Worm (Caenorhabditis elegans) whole organism, L4 larva: Measurements from ENCODE around the gene unc-5.

Experiments
- D1046.2 ChIP-seq: fragments of 200-800 bp; sonication (Bioruptor generic); IDR thresholded peaks from 2 replicates; pipeline ENCODE4 v1.3.6; 2022; ENCODE audit warnings: missing genetic modification characterization, missing compliant biosample characterization
- F10B5.3 ChIP-seq: sonication (generic microtip); optimal IDR thresholded peaks from 2 replicates; lab custom pipeline; 2016; ENCODE audit warnings: mild to moderate bottlenecking, missing genetic modification characterization, missing compliant biosample characterization
- F37D6.2 ChIP-seq: sonication (generic microtip); optimal IDR thresholded peaks from 2 replicates; lab custom pipeline; 2016; ENCODE audit warnings: mild to moderate bottlenecking, missing genetic modification characterization, missing compliant biosample characterization
- F49E8.2 ChIP-seq: sonication (generic microtip); optimal IDR thresholded peaks from 2 replicates; lab custom pipeline; 2016; ENCODE audit warnings: missing compliant biosample characterization, mild to moderate bottlenecking, missing genetic modification characterization, borderline replicate concordance
- T26A8.4 ChIP-seq: fragments of 200-800 bp; sonication (Bioruptor generic); IDR thresholded peaks from 2 replicates; pipeline ENCODE4 v1.3.6; 2022; ENCODE audit warnings: missing genetic modification characterization, missing compliant biosample characterization
- Y48G9A.11 ChIP-seq: fragments of 200-800 bp; sonication (Bioruptor generic); IDR thresholded peaks from 2 replicates; pipeline ENCODE4 v1.3.6; 2022; ENCODE audit warnings: missing genetic modification reagents, missing genetic modification characterization, missing compliant biosample characterization
- Y5F2A.4 ChIP-seq: fragments of 200-800 bp; sonication (Bioruptor generic); optimal IDR thresholded peaks from 2 replicates; lab custom pipeline; 2018; ENCODE audit warnings: mild to moderate bottlenecking, missing genetic modification characterization, missing compliant biosample characterization
- ZK546.5 ChIP-seq, 2 experiments: sonication (generic microtip); optimal IDR thresholded peaks; 2 replicates each; lab custom pipeline; 2017; ENCODE audit warnings: missing biosample characterization in 2 of 2, missing genetic modification characterization in 2 of 2
- aha-1 ChIP-seq: fragments of 150-350 bp; peaks from one replicate; lab custom pipeline; 2014; ENCODE audit warnings: missing biosample characterization, missing genetic modification characterization
- ama-1 ChIP-seq: fragments of 150-350 bp; optimal IDR thresholded peaks from 2 replicates; lab custom pipeline; 2014; ENCODE audit warnings: inconsistent platforms, mixed read lengths
- arid-1 ChIP-seq: fragments of 200-800 bp; sonication (Bioruptor generic); conservative IDR thresholded peaks from 2 replicates; pipeline ENCODE4 v1.3.6; 2022; ENCODE audit warnings: missing genetic modification reagents, missing genetic modification characterization, missing compliant biosample characterization
- ceh-28 ChIP-seq: fragments of 150-350 bp; optimal IDR thresholded peaks from 2 replicates; lab custom pipeline; 2014; ENCODE audit warnings: missing biosample characterization, missing genetic modification reagents, missing genetic modification characterization
- ctbp-1 ChIP-seq: fragments of 200-800 bp; sonication (Bioruptor generic); IDR thresholded peaks from 2 replicates; pipeline ENCODE4 v1.3.6; 2022; ENCODE audit warnings: missing genetic modification reagents, missing genetic modification characterization, missing compliant biosample characterization
- daf-12 ChIP-seq: fragments of 150-350 bp; optimal IDR thresholded peaks from 2 replicates; lab custom pipeline; 2014; ENCODE audit warnings: missing biosample characterization, missing genetic modification reagents, missing genetic modification characterization
- daf-16 ChIP-seq, 3 experiments: sonication (generic microtip); optimal IDR thresholded peaks; 2 replicates each; lab custom pipeline; 2016 to 2017; ENCODE audit warnings: missing genetic modification characterization in 3 of 3, missing genetic modification reagents in 3 of 3, mild to moderate bottlenecking in 2 of 3, missing compliant biosample characterization in 2 of 3, missing biosample characterization in 1 of 3, moderate library complexity in 1 of 3
- daf-8 ChIP-seq: fragments of 200-800 bp; sonication (Bioruptor generic); IDR thresholded peaks from 2 replicates; pipeline ENCODE4 v1.3.6; 2022; ENCODE audit warnings: missing genetic modification characterization, missing compliant biosample characterization
- dmd-6 ChIP-seq: fragments of 200-800 bp; sonication (Bioruptor generic); IDR thresholded peaks from 2 replicates; pipeline ENCODE4 v1.3.6; 2022; ENCODE audit warnings: missing genetic modification reagents, missing genetic modification characterization, missing compliant biosample characterization
- dmd-9 ChIP-seq: fragments of 200-800 bp; sonication (Bioruptor generic); IDR thresholded peaks from 2 replicates; pipeline ENCODE4 v1.3.6; 2022; ENCODE audit warnings: missing genetic modification reagents, missing genetic modification characterization, missing compliant biosample characterization
- egl-27 ChIP-seq: sonication (generic microtip); optimal IDR thresholded peaks from 3 replicates; lab custom pipeline; 2017; ENCODE audit warnings: missing biosample characterization, missing genetic modification reagents, missing genetic modification characterization
- egl-43 ChIP-seq: fragments of 200-800 bp; sonication (Bioruptor generic); IDR thresholded peaks from 2 replicates; pipeline ENCODE4 v1.3.6; 2022; ENCODE audit warnings: missing genetic modification reagents, missing genetic modification characterization, missing compliant biosample characterization
- hlh-11 ChIP-seq: fragments of 200-800 bp; sonication (Bioruptor generic); optimal IDR thresholded peaks from 2 replicates; lab custom pipeline; 2018; ENCODE audit warnings: mild to moderate bottlenecking, missing genetic modification characterization, missing compliant biosample characterization
- hlh-30 ChIP-seq: sonication (generic microtip); optimal IDR thresholded peaks from 2 replicates; lab custom pipeline; 2017; ENCODE audit warnings: antibody characterized with exemption, mild to moderate bottlenecking, missing genetic modification characterization, missing compliant biosample characterization; ENCODE audit not compliant: insufficient read depth
- hmg-1.1 ChIP-seq: fragments of 200-800 bp; sonication (Bioruptor generic); IDR thresholded peaks from 2 replicates; pipeline ENCODE4 v1.3.6; 2022; ENCODE audit warnings: missing genetic modification reagents, missing genetic modification characterization, missing compliant biosample characterization
- jun-1 ChIP-seq: fragments of 150-350 bp; optimal IDR thresholded peaks from 2 replicates; lab custom pipeline; 2014; ENCODE audit warnings: missing biosample characterization, missing genetic modification reagents, missing genetic modification characterization
- lim-7 ChIP-seq: fragments of 200-800 bp; sonication (Bioruptor generic); IDR thresholded peaks from 2 replicates; pipeline ENCODE4 v1.3.6; 2022; ENCODE audit warnings: missing genetic modification characterization, missing compliant biosample characterization
- lin-15B ChIP-seq: fragments of 150-350 bp; sonication (generic microtip); optimal IDR thresholded peaks from 3 replicates; lab custom pipeline; 2014; ENCODE audit warnings: missing biosample characterization, missing genetic modification characterization
- lin-38 ChIP-seq: fragments of 200-800 bp; sonication (Bioruptor generic); IDR thresholded peaks from 2 replicates; pipeline ENCODE4 v1.3.6; 2022; ENCODE audit warnings: missing genetic modification reagents, missing genetic modification characterization, missing compliant biosample characterization
- lsy-2 ChIP-seq, 2 experiments: fragments of 150-350 bp in 1 of 2; sonication (generic microtip) in 1 of 2; optimal IDR thresholded peaks; 2 replicates each; lab custom pipeline; 2014 to 2017; ENCODE audit warnings: missing biosample characterization in 2 of 2, missing genetic modification characterization in 2 of 2
- mdl-1 ChIP-seq, 2 experiments: fragments of 150-350 bp in 1 of 2; sonication (generic microtip) in 1 of 2; optimal IDR thresholded peaks; 2 replicates each; lab custom pipeline; 2014 to 2017; ENCODE audit warnings: missing biosample characterization in 2 of 2, missing genetic modification characterization in 2 of 2
- mxl-3 ChIP-seq: fragments of 200-800 bp; sonication (Bioruptor generic); optimal IDR thresholded peaks from 2 replicates; lab custom pipeline; 2018; ENCODE audit warnings: mild to moderate bottlenecking, missing genetic modification characterization, missing compliant biosample characterization
- nhr-11 ChIP-seq: fragments of 150-350 bp; optimal IDR thresholded peaks from 2 replicates; lab custom pipeline; 2014; ENCODE audit warnings: missing biosample characterization, missing genetic modification characterization
- nhr-28 ChIP-seq: fragments of 150-350 bp; optimal IDR thresholded peaks from 2 replicates; lab custom pipeline; 2014; ENCODE audit warnings: missing biosample characterization, missing genetic modification characterization
- nhr-41 ChIP-seq: fragments of 200-800 bp; sonication (Bioruptor generic); IDR thresholded peaks from 2 replicates; pipeline ENCODE4 v1.3.6; 2022; ENCODE audit warnings: missing genetic modification reagents, missing genetic modification characterization, missing compliant biosample characterization
- nhr-48 ChIP-seq: sonication (generic microtip); optimal IDR thresholded peaks from 2 replicates; lab custom pipeline; 2016; ENCODE audit warnings: mild to moderate bottlenecking, missing genetic modification characterization, missing compliant biosample characterization
- nhr-77 ChIP-seq: fragments of 150-350 bp; optimal IDR thresholded peaks from 2 replicates; lab custom pipeline; 2014; ENCODE audit warnings: missing biosample characterization, missing genetic modification characterization
- php-3 ChIP-seq: fragments of 200-800 bp; sonication (Bioruptor generic); IDR thresholded peaks from 2 replicates; pipeline ENCODE4 v1.3.6; 2022; ENCODE audit warnings: missing genetic modification reagents, missing genetic modification characterization, missing compliant biosample characterization
- pqm-1 ChIP-seq: sonication (generic microtip); optimal IDR thresholded peaks from 2 replicates; lab custom pipeline; 2017; ENCODE audit warnings: missing biosample characterization, missing genetic modification characterization
- skn-1 ChIP-seq: fragments of 150-350 bp; optimal IDR thresholded peaks from 2 replicates; lab custom pipeline; 2014; ENCODE audit warnings: missing biosample characterization, missing genetic modification characterization
- snpc-1.2 ChIP-seq: fragments of 200-800 bp; sonication (Bioruptor generic); IDR thresholded peaks from 2 replicates; pipeline ENCODE4 v1.3.6; 2022; ENCODE audit warnings: missing genetic modification reagents, missing genetic modification characterization, missing compliant biosample characterization
- spr-3 ChIP-seq: fragments of 200-800 bp; sonication (Bioruptor generic); optimal IDR thresholded peaks from 2 replicates; lab custom pipeline; 2018; ENCODE audit warnings: mild to moderate bottlenecking, missing genetic modification characterization, missing compliant biosample characterization
- tag-97 ChIP-seq: fragments of 200-800 bp; sonication (Bioruptor generic); IDR thresholded peaks from 2 replicates; pipeline ENCODE4 v1.3.6; 2022; ENCODE audit warnings: missing genetic modification characterization, missing compliant biosample characterization
- tra-1 ChIP-seq: fragments of 200-800 bp; sonication (Bioruptor generic); IDR thresholded peaks from 2 replicates; pipeline ENCODE4 v1.3.6; 2022; ENCODE audit warnings: missing genetic modification reagents, missing genetic modification characterization, missing compliant biosample characterization
- unc-130 ChIP-seq: sonication (generic microtip); optimal IDR thresholded peaks from 2 replicates; lab custom pipeline; 2016; ENCODE audit warnings: missing genetic modification reagents, missing genetic modification characterization, missing compliant biosample characterization
- unc-39 ChIP-seq: sonication (generic microtip); optimal IDR thresholded peaks from 2 replicates; lab custom pipeline; 2017; ENCODE audit warnings: missing biosample characterization, missing genetic modification characterization
- unc-62 ChIP-seq, 3 experiments: fragments of 150-350 bp in 1 of 3; sonication (generic microtip); optimal IDR thresholded peaks in 2 of 3; peaks in 1 of 3; 1 replicate in 1 of 3; 2 replicates in 2 of 3; lab custom pipeline; 2014 to 2017; ENCODE audit warnings: missing biosample characterization in 3 of 3, missing genetic modification characterization in 3 of 3, missing genetic modification reagents in 3 of 3, missing genotype in 1 of 3
- vab-7 ChIP-seq: fragments of 200-800 bp; sonication (Bioruptor generic); IDR thresholded peaks from 2 replicates; pipeline ENCODE4 v1.3.6; 2022; ENCODE audit warnings: missing genetic modification reagents, missing genetic modification characterization, missing compliant biosample characterization
- ztf-11 ChIP-seq: fragments of 150-350 bp; optimal IDR thresholded peaks from 2 replicates; lab custom pipeline; 2014; ENCODE audit warnings: missing biosample characterization, missing genetic modification characterization

unc-5 gene

ce11 chrIV:5548843-5549242 is 20.7 kb upstream of the unc-5 start (continued):
- TF ChIP-seq T26A8.4 (GFP tag; lab: Robert Waterston, UW), result peak; percentile 38; the same call in 1 of the 2 replicates
- peak; percentile 54 for TF ChIP-seq nhr-28 (tag; lab: Kevin White, UChicago)
- TF ChIP-seq nhr-77 (tag; lab: Kevin White, UChicago), result peak; percentile 50
- TF ChIP-seq nhr-11 (tag; lab: Kevin White, UChicago), result peak; percentile 16
- TF ChIP-seq spr-3 (GFP tag; lab: Kevin White, UChicago), result no peak
- TF ChIP-seq unc-39 (tag; lab: Kevin White, UChicago), result no peak
- TF ChIP-seq lsy-2 (tag; optimal IDR thresholded peaks at IDR 0.05; lab: Kevin White, UChicago), result peak in 1 of 2 experiments; percentile 71
- peak; percentile 90 for TF ChIP-seq mxl-3
- TF ChIP-seq hmg-1.1, result peak; percentile 33; the same call in 1 of the 2 replicates
- no peak for TF ChIP-seq tag-97 (GFP tag; lab: Robert Waterston, UW)
- no peak for TF ChIP-seq php-3 (GFP tag; lab: Robert Waterston, UW)
- TF ChIP-seq skn-1 (tag; lab: Kevin White, UChicago), result no peak
- peak; percentile 41; the same call in 1 of the 2 replicates for TF ChIP-seq dmd-6 (GFP tag; lab: Robert Waterston, UW)
- TF ChIP-seq lin-15B (tag; lab: Kevin White, UChicago), result no peak
- peak; percentile 78 for TF ChIP-seq hlh-30
- TF ChIP-seq tra-1, result peak; percentile 45; the same call in 1 of the 2 replicates
- TF ChIP-seq Y48G9A.11, result no peak
- peak; percentile 4 for TF ChIP-seq nhr-48 (tag; lab: Kevin White, UChicago)
- peak in 1 of 2 experiments; percentile 85 for TF ChIP-seq mdl-1 (tag; optimal IDR thresholded peaks at IDR 0.05; lab: Kevin White, UChicago)
- TF ChIP-seq F10B5.3 (tag; lab: Kevin White, UChicago), result no peak
- peak; percentile 82 for TF ChIP-seq hlh-11 (tag; lab: Kevin White, UChicago)

ce11 chrIV:5544609-5545214 is 16.6 kb upstream of the unc-5 start, which contains the start of gene cec-6:
TSS of gene cec-6 (plus strand) at chrIV:5544860.
- TF ChIP-seq F49E8.2, result peak; percentile 69
- no peak for TF ChIP-seq unc-39 (tag; lab: Kevin White, UChicago)
- no peak for TF ChIP-seq jun-1
- no peak for TF ChIP-seq Y5F2A.4 (GFP tag; lab: Kevin White, UChicago)
- no peak for TF ChIP-seq dmd-9 (GFP tag; lab: Robert Waterston, UW)
- no peak for TF ChIP-seq lim-7 (GFP tag; lab: Robert Waterston, UW)
- no peak for TF ChIP-seq F37D6.2 (tag; lab: Kevin White, UChicago)
- TF ChIP-seq snpc-1.2 (GFP tag; lab: Robert Waterston, UW), result peak; percentile 51; the same call in 1 of the 2 replicates
- peak in 1 of 2 experiments; percentile 66 for TF ChIP-seq unc-62 (GFP tag; optimal IDR thresholded peaks at IDR 0.05 in 1 of 2; lab: Kevin White, UChicago)
- TF ChIP-seq unc-62 (tag; optimal IDR thresholded peaks at IDR 0.05; lab: Kevin White, UChicago), result no peak
- TF ChIP-seq Y48G9A.11, result peak; percentile 24; the same call in 1 of the 2 replicates
- TF ChIP-seq ztf-11 (tag; lab: Kevin White, UChicago), result no peak
- TF ChIP-seq nhr-11 (tag; lab: Kevin White, UChicago), result no peak
- TF ChIP-seq ama-1 (lab: Kevin White, UChicago), result no peak
- no peak for TF ChIP-seq lin-15B (tag; lab: Kevin White, UChicago)
- peak; percentile 39 for TF ChIP-seq lin-38 (GFP tag; lab: Robert Waterston, UW)
- no peak for TF ChIP-seq lsy-2 (tag; optimal IDR thresholded peaks at IDR 0.05; lab: Kevin White, UChicago)
- peak; percentile 81 for TF ChIP-seq aha-1 (tag; lab: Kevin White, UChicago)
- TF ChIP-seq daf-12, result no peak

- no peak for TF ChIP-seq nhr-28 (tag; lab: Kevin White, UChicago)
- TF ChIP-seq pqm-1 (tag; lab: Kevin White, UChicago), result no peak
- TF ChIP-seq arid-1 (GFP tag; lab: Robert Waterston, UW), result no peak
- TF ChIP-seq ceh-28, result no peak
- TF ChIP-seq aha-1 (tag; lab: Kevin White, UChicago), result peak; percentile 5
- no peak for TF ChIP-seq D1046.2 (GFP tag; lab: Robert Waterston, UW)
- no peak for TF ChIP-seq nhr-41 (GFP tag; lab: Robert Waterston, UW)
- TF ChIP-seq ZK546.5 (tag; optimal IDR thresholded peaks at IDR 0.05; lab: Kevin White, UChicago), result no peak
- TF ChIP-seq ctbp-1, result no peak
- no peak for TF ChIP-seq daf-16 (GFP tag; optimal IDR thresholded peaks at IDR 0.05; lab: Kevin White, UChicago)
- peak; percentile 7 for TF ChIP-seq daf-16 (tag; optimal IDR thresholded peaks at IDR 0.05; lab: Kevin White, UChicago)
- no peak for TF ChIP-seq daf-8 (GFP tag; lab: Robert Waterston, UW)
- no peak for TF ChIP-seq tra-1
- TF ChIP-seq vab-7 (GFP tag; lab: Robert Waterston, UW), result no peak
- TF ChIP-seq egl-43 (GFP tag; lab: Robert Waterston, UW), result no peak
- TF ChIP-seq hmg-1.1, result no peak
- TF ChIP-seq egl-27 (tag; lab: Kevin White, UChicago), result no peak
- TF ChIP-seq unc-130 (GFP tag; lab: Kevin White, UChicago), result peak; percentile 56
- no peak for TF ChIP-seq ztf-11 (tag; lab: Kevin White, UChicago)
These were observed 13.1 kb upstream of the unc-5 start, which contains the start of gene tebp-2 for ce11 chrIV:5541285-5541684. TSS of gene tebp-2 (plus strand) at chrIV:5541627.
